Worm (Caenorhabditis elegans) whole organism, L4/young adult: ENCODE measurements around the gene R13A5.7.

Experiments
- W03F9.2 ChIP-seq: fragments of 150-350 bp; optimal IDR thresholded peaks from 2 replicates; lab custom pipeline; 2014; ENCODE audit warnings: missing biosample characterization, missing genetic modification characterization
- him-1 ChIP-seq: sonication (generic microtip); optimal IDR thresholded peaks from 2 replicates; lab custom pipeline; 2016; ENCODE audit warnings: missing genotype, missing genetic modification reagents, missing genetic modification characterization, missing compliant biosample characterization

- no peak for TF ChIP-seq him-1 (tag; lab: Kevin White, UChicago)
- no peak for TF ChIP-seq W03F9.2 (tag; lab: Kevin White, UChicago)
These were observed 51.5 kb downstream of the R13A5.7 start, which contains the start of gene clk-2 for ce11 chrIII:7518424-7518823.
